Worm (Caenorhabditis elegans) whole organism, L2 larva: ENCODE results near the gene F10E9.5.
A peak's percentile ranks its signal among the peaks of the same experiment; 100 is the strongest.

Experiments used
- F13H6.1 ChIP-seq: sonication (generic microtip); optimal IDR thresholded peaks from 2 replicates; lab custom pipeline; 2016; ENCODE audit warnings: missing genetic modification characterization, missing compliant biosample characterization
- Y55F3AM.14 ChIP-seq: fragments of 200-800 bp; sonication (Bioruptor generic); optimal IDR thresholded peaks from 2 replicates; lab custom pipeline; 2018; ENCODE audit warnings: mild to moderate bottlenecking, missing genetic modification characterization, missing compliant biosample characterization
- ZK546.5 ChIP-seq: sonication (generic microtip); optimal IDR thresholded peaks from 2 replicates; lab custom pipeline; 2017; ENCODE audit warnings: missing biosample characterization, missing genetic modification characterization
- ceh-16 ChIP-seq: fragments of 150-350 bp; optimal IDR thresholded peaks from 2 replicates; lab custom pipeline; 2014; ENCODE audit warnings: missing biosample characterization, missing genetic modification characterization
- ceh-82 ChIP-seq: fragments of 150-350 bp; optimal IDR thresholded peaks from 2 replicates; lab custom pipeline; 2014; ENCODE audit warnings: missing biosample characterization, missing genetic modification characterization
- crh-2 ChIP-seq: sonication (generic microtip); optimal IDR thresholded peaks from 2 replicates; lab custom pipeline; 2017; ENCODE audit warnings: missing biosample characterization, missing genetic modification characterization
- dmd-4 ChIP-seq: sonication (generic microtip); optimal IDR thresholded peaks from 2 replicates; lab custom pipeline; 2017; ENCODE audit warnings: missing biosample characterization, missing genetic modification characterization
- elt-1 ChIP-seq: fragments of 150-350 bp; optimal IDR thresholded peaks from 2 replicates; lab custom pipeline; 2014; ENCODE audit warnings: missing biosample characterization, missing genetic modification characterization
- elt-3 ChIP-seq: sonication (generic microtip); optimal IDR thresholded peaks from 2 replicates; lab custom pipeline; 2017; ENCODE audit warnings: missing biosample characterization, missing genetic modification characterization
- fos-1 ChIP-seq: fragments of 150-350 bp; optimal IDR thresholded peaks from 2 replicates; lab custom pipeline; 2014; ENCODE audit warnings: missing biosample characterization, missing genetic modification characterization
- gmeb-1 ChIP-seq: fragments of 150-350 bp; optimal IDR thresholded peaks from 2 replicates; lab custom pipeline; 2014; ENCODE audit warnings: missing biosample characterization, missing genetic modification characterization
- lin-13 ChIP-seq: fragments of 150-350 bp; optimal IDR thresholded peaks from 2 replicates; lab custom pipeline; 2014; ENCODE audit warnings: missing biosample characterization, missing genetic modification reagents, missing genetic modification characterization
- mbf-1 ChIP-seq: sonication (generic microtip); optimal IDR thresholded peaks from 2 replicates; lab custom pipeline; 2017; ENCODE audit warnings: missing biosample characterization, missing genetic modification characterization
- mdl-1 ChIP-seq, 2 experiments: fragments of 150-350 bp in 1 of 2; sonication (generic microtip) in 1 of 2; optimal IDR thresholded peaks; 2 replicates each; lab custom pipeline; 2017; ENCODE audit warnings: missing biosample characterization in 2 of 2, missing genetic modification characterization in 2 of 2
- nhr-11 ChIP-seq: fragments of 150-350 bp; optimal IDR thresholded peaks from 2 replicates; lab custom pipeline; 2014; ENCODE audit warnings: missing biosample characterization, missing genetic modification characterization
- nhr-12 ChIP-seq: fragments of 150-350 bp; optimal IDR thresholded peaks from 2 replicates; lab custom pipeline; 2014; ENCODE audit warnings: missing biosample characterization, missing genetic modification characterization
- nhr-21 ChIP-seq: fragments of 150-350 bp; optimal IDR thresholded peaks from 2 replicates; lab custom pipeline; 2014; ENCODE audit warnings: missing biosample characterization, missing genetic modification characterization
- nhr-237 ChIP-seq: fragments of 150-350 bp; optimal IDR thresholded peaks from 2 replicates; lab custom pipeline; 2014; ENCODE audit warnings: missing biosample characterization, missing genetic modification characterization
- nhr-25 ChIP-seq: fragments of 150-350 bp; sonication (generic microtip); optimal IDR thresholded peaks from 3 replicates; lab custom pipeline; 2014; ENCODE audit warnings: missing biosample characterization, missing genetic modification characterization
- nhr-77 ChIP-seq: fragments of 150-350 bp; optimal IDR thresholded peaks from 2 replicates; lab custom pipeline; 2014; ENCODE audit warnings: missing biosample characterization, missing genetic modification characterization
- peb-1 ChIP-seq: fragments of 150-350 bp; optimal IDR thresholded peaks from 2 replicates; lab custom pipeline; 2014; ENCODE audit warnings: missing biosample characterization, missing genetic modification characterization
- sma-3 ChIP-seq: sonication (generic microtip); optimal IDR thresholded peaks from 2 replicates; lab custom pipeline; 2016; ENCODE audit warnings: missing genetic modification reagents, missing genetic modification characterization, missing compliant biosample characterization
- sma-9 ChIP-seq, 2 experiments: fragments of 150-350 bp in 1 of 2; sonication (generic microtip) in 1 of 2; optimal IDR thresholded peaks; 2 replicates each; lab custom pipeline; 2014 to 2016; ENCODE audit warnings: missing genetic modification characterization in 2 of 2, mild to moderate bottlenecking in 1 of 2, missing biosample characterization in 1 of 2, missing compliant biosample characterization in 1 of 2, missing genetic modification reagents in 1 of 2, moderate library complexity in 1 of 2
- snpc-4 ChIP-seq: fragments of 150-350 bp; optimal IDR thresholded peaks from 2 replicates; lab custom pipeline; 2014; ENCODE audit warnings: missing biosample characterization, missing genetic modification characterization
- unc-55 ChIP-seq: fragments of 150-350 bp; sonication (generic microtip); optimal IDR thresholded peaks from 3 replicates; lab custom pipeline; 2014; ENCODE audit warnings: missing biosample characterization, missing genetic modification reagents, missing genetic modification characterization
- unc-62 ChIP-seq: fragments of 150-350 bp; optimal IDR thresholded peaks from 2 replicates; lab custom pipeline; 2014; ENCODE audit warnings: missing biosample characterization, missing genetic modification reagents, missing genetic modification characterization
- ztf-1 ChIP-seq: fragments of 200-800 bp; sonication (Bioruptor generic); conservative IDR thresholded peaks from 2 replicates; pipeline ENCODE4 v1.3.6; 2022; ENCODE audit warnings: missing genetic modification characterization, missing compliant biosample characterization

The F10E9.5 gene

ce11 chrIII:8291268-8292032 is 15.9 kb upstream of the F10E9.5 start:
- no peak for TF ChIP-seq Y55F3AM.14 (GFP tag; lab: Kevin White, UChicago)
- peak; percentile 27 for TF ChIP-seq unc-55
- TF ChIP-seq gmeb-1 (tag; lab: Kevin White, UChicago), result peak; percentile 10
- TF ChIP-seq fos-1, result peak; percentile 98
- peak; percentile 11 for TF ChIP-seq sma-9 (GFP tag; optimal IDR thresholded peaks at IDR 0.05; lab: Kevin White, UChicago)
- TF ChIP-seq sma-9 (tag; optimal IDR thresholded peaks at IDR 0.05; lab: Kevin White, UChicago), result no peak
- TF ChIP-seq peb-1 (tag; lab: Kevin White, UChicago), result no peak

DNA sequence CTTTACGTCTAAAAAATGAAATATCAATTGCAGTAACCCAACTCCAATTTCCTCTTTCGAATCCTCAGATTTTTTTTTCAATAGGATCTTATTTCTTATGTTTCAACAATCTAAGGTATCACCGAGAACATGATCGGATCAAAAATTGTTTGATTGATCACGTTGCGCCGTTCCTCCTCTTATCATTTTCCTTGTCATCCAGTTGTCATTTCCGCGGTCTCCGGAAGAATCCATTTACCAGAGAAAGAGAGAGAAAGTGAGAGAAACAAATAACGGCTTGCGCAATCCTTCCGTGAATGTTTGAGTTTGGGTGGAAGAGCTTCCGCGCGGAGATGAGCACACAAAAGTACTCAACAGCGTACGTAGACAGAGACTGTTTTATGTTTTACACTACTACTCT is 14.1 kb upstream of the F10E9.5 start:
- TF ChIP-seq ceh-16 (tag; lab: Kevin White, UChicago) (no peak), ceh-82 (tag; lab: Kevin White, UChicago) (no peak), fos-1 (peak; percentile 56)

- no peak for TF ChIP-seq nhr-25
- no peak for TF ChIP-seq nhr-11 (tag; lab: Kevin White, UChicago)
- no peak for TF ChIP-seq dmd-4 (tag; lab: Kevin White, UChicago)
- peak; percentile 24 for TF ChIP-seq fos-1
- TF ChIP-seq, all 48 proteins: peak for 1
Measured at ce11 chrIII:8298216-8298920, 9.0 kb upstream of the F10E9.5 start.

DNA sequence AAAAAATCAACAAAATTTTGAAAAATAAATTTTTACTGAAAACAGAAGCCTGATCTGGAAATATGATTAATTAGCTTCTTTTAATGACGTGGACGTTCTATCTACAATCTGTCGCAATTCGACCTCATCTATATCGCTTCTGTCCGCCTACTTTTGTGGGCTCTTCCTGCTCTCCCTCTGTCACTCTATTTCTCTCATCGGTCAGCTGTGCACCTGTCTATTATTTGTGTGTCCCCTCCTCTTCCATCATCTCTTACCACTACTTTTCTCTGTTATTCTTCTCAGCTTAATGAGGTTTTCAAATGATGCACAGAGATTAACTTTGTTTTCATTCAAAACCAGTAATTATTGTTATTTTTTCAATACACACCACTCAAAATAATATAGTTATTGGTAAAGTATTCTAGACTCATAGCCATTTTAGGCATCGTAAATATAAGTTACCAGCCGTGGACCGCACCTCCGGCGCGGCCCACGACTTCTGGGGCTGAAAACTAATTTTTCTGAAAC is 8.3 kb upstream of the F10E9.5 start:
- TF ChIP-seq mbf-1 (tag; lab: Kevin White, UChicago) (no peak), snpc-4 (tag; lab: Kevin White, UChicago) (no peak), lin-13 (no peak), elt-3 (tag; lab: Kevin White, UChicago) (no peak), fos-1 (no peak), nhr-77 (tag; lab: Kevin White, UChicago) (no peak), unc-62 (GFP tag; lab: Kevin White, UChicago) (no peak), nhr-237 (tag; lab: Kevin White, UChicago) (no peak), sma-3 (GFP tag; lab: Kevin White, UChicago) (no peak), ZK546.5 (no peak), nhr-12 (tag; lab: Kevin White, UChicago) (no peak), crh-2 (tag; lab: Kevin White, UChicago) (no peak), ztf-1 (GFP tag; lab: Robert Waterston, UW) (no peak), nhr-21 (tag; lab: Kevin White, UChicago) (no peak), F13H6.1 (tag; lab: Kevin White, UChicago) (no peak), peb-1 (tag; lab: Kevin White, UChicago) (no peak), nhr-11 (tag; lab: Kevin White, UChicago) (no peak), elt-1 (no peak), mdl-1 (tag; optimal IDR thresholded peaks at IDR 0.05; lab: Kevin White, UChicago) (no peak), ceh-16 (tag; lab: Kevin White, UChicago) (no peak)

DNA sequence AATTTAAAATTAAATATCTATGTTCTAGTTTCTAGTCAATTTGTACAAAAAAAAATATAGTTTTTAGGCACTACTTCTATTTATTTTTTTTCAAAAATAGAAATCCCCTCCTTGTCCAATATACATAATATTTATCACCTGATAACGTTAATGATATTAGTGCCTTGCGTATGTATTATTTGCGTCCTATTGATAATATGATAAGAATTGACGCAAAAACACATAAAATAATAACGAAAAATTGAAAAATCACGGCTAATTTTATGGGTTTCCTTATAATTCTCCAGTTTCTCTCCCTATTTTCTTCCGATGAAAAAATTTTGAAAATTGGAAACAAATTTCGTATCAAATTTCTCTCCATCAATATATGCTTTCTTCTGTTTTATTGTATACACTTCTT is 7.7 kb upstream of the F10E9.5 start:
- no peak for TF ChIP-seq nhr-25
- peak; percentile 59 for TF ChIP-seq fos-1

- no peak for TF ChIP-seq nhr-12 (tag; lab: Kevin White, UChicago)
- TF ChIP-seq Y55F3AM.14 (GFP tag; lab: Kevin White, UChicago), result no peak
- TF ChIP-seq ceh-16 (tag; lab: Kevin White, UChicago), result no peak
- TF ChIP-seq F13H6.1 (tag; lab: Kevin White, UChicago), result no peak
- no peak for TF ChIP-seq sma-3 (GFP tag; lab: Kevin White, UChicago)
Measured at ce11 chrIII:8300860-8301396, 6.5 kb upstream of the F10E9.5 start.
